Worm (Caenorhabditis elegans): Measurements from ENCODE around the gene kin-20.
A peak's percentile ranks its signal among the peaks of the same experiment; 100 is the strongest.

Gene kin-20

DNA sequence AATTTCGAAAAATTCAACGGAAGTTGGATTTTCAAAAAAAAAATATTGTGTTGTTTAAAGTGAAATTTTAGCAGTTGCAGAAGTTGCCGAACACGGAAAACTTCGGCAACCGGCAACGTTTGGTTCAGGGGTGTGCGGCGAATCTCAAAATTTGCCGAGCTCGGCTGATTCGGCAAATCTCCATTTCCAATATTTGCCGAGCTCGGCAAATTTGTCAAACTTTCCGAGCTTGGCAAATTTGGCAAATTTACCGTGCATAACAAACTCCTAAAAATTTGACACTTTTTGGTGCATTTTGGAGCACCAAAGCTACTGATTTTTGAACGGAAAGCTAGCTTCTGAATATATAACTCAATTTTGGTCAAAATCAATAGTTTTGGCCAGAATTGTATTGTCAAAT, 43.7 kb upstream of the kin-20 start:
- TF ChIP-seq lin-39 (tag; optimal IDR thresholded peaks at IDR 0.05) (no peak), nhr-76 (tag; optimal IDR thresholded peaks at IDR 0.05) (no peak), nhr-12 (tag; optimal IDR thresholded peaks at IDR 0.05) (no peak), egl-5 (tag; optimal IDR thresholded peaks at IDR 0.05) (no peak), ceh-28 (tag; optimal IDR thresholded peaks at IDR 0.05) (no peak), pha-4 (tag; optimal IDR thresholded peaks at IDR 0.05) (no peak), eor-1 (tag; optimal IDR thresholded peaks at IDR 0.05) (no peak), R02D3.7 (tag; optimal IDR thresholded peaks at IDR 0.05) (no peak), hmg-11 (tag; optimal IDR thresholded peaks at IDR 0.05) (no peak), elt-3 (tag; optimal IDR thresholded peaks at IDR 0.05) (no peak), zag-1 (tag; optimal IDR thresholded peaks at IDR 0.05) (no peak), ceh-16 (tag; optimal IDR thresholded peaks at IDR 0.05) (no peak), egl-27 (tag; optimal IDR thresholded peaks at IDR 0.05) (no peak), nhr-43 (tag; optimal IDR thresholded peaks at IDR 0.05; ENCODE audit: poor library complexity, severe bottlenecking) (no peak), lsy-12 (tag; optimal IDR thresholded peaks at IDR 0.05) (no peak), snpc-4 (tag; optimal IDR thresholded peaks at IDR 0.05) (no peak), elt-1 (tag; optimal IDR thresholded peaks at IDR 0.05) (no peak), aly-2 (tag; optimal IDR thresholded peaks at IDR 0.05) (no peak), jun-1 (tag; optimal IDR thresholded peaks at IDR 0.05) (no peak), nhr-11 (tag; optimal IDR thresholded peaks at IDR 0.05) (no peak)

DNA sequence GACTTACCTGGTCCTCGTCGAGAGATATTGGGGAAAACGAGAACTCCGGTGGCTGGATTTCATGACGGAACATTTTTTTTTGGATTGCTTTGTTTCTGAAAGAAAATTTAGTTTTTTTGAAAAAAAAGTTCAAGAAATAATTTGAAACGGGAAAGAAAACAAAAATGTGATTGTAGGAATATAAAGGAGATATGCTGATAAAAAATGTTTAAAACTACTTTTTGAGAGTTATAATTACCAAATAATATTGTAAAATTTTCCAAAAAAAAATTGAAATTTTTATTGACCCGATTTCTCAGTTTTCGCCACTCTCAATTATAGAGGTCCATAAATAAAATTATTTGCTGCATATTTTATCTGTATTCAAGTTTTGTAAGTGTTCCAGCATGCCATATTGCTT, 39.6 kb upstream of the kin-20 start, which contains the start of gene glb-28:
glb-28 (minus strand) TSS at position 101 of the 400 bp plus-strand sequence.
- TF ChIP-seq unc-39 (tag; optimal IDR thresholded peaks at IDR 0.05) (no peak), elt-2 (tag; optimal IDR thresholded peaks at IDR 0.05) (no peak), ztf-11 (tag; optimal IDR thresholded peaks at IDR 0.05) (no peak), egl-5 (tag; optimal IDR thresholded peaks at IDR 0.05) (no peak), unc-62 (GFP tag; optimal IDR thresholded peaks at IDR 0.05) (no peak), mdl-1 (tag; optimal IDR thresholded peaks at IDR 0.05) (no peak), hmg-11 (tag; optimal IDR thresholded peaks at IDR 0.05) (no peak), tbx-2 (tag; optimal IDR thresholded peaks at IDR 0.05) (no peak), elt-1 (tag; optimal IDR thresholded peaks at IDR 0.05) (no peak), fkh-10 (GFP tag; optimal IDR thresholded peaks at IDR 0.05) (no peak), mml-1 (tag; optimal IDR thresholded peaks at IDR 0.05) (no peak), nhr-76 (tag; optimal IDR thresholded peaks at IDR 0.05) (no peak), eor-1 (tag; optimal IDR thresholded peaks at IDR 0.05) (no peak), zag-1 (tag; optimal IDR thresholded peaks at IDR 0.05) (no peak), lin-39 (tag; optimal IDR thresholded peaks at IDR 0.05) (no peak), nhr-43 (tag; optimal IDR thresholded peaks at IDR 0.05; ENCODE audit: poor library complexity, severe bottlenecking) (no peak)

DNA sequence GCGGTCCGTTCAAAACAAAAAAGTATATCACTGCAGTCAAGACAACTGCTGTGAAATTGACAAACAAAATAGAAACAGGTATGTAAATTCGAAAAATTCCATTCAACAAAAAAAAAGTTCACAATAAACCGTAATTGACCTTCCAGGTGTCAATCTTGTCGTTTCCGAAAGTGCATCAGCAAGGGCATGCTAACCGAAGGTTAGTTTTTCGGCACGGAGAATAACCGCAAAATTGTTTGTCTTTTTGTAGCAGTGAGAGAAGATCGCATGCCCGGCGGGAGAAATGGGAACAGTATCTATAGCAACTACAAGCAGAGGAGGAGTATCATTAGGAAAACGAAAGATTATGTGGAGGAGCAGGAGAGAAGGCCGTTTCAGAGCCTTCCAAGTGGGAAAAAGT, 35.1 kb upstream of the kin-20 start:
- TF ChIP-seq nhr-25 (tag; optimal IDR thresholded peaks at IDR 0.05) (peak; percentile 87), nhr-237 (tag; optimal IDR thresholded peaks at IDR 0.05) (no peak)

DNA sequence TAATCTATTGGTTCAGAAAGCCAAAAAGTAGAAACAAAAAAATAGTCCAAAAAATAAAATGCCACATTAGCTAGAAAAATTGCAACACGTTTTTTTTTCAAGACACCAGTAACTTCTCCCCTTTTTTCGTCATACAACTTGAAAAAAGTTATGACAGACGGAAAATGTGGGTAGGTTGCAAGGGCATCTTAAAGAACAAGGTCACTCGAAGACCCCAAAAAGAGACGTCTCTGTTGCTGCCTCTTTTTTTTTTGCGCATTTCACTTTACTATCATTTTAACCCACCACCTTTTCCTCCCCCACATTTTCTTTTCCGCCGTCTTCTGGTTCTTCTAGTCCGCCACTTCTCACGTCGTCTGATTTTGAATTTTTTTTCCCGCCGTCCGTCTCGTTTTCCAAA, 34.5 kb upstream of the kin-20 start:
- TF ChIP-seq ceh-28 (tag; optimal IDR thresholded peaks at IDR 0.05) (no peak), pha-4 (tag; optimal IDR thresholded peaks at IDR 0.05) (no peak), lsy-12 (tag; optimal IDR thresholded peaks at IDR 0.05) (peak; percentile 23), nhr-43 (tag; optimal IDR thresholded peaks at IDR 0.05; ENCODE audit: poor library complexity, severe bottlenecking) (peak; percentile 23), hmg-11 (tag; optimal IDR thresholded peaks at IDR 0.05) (no peak), ceh-82 (tag; optimal IDR thresholded peaks at IDR 0.05) (no peak), nhr-23 (tag; optimal IDR thresholded peaks at IDR 0.05) (peak; percentile 11), nhr-25 (tag; optimal IDR thresholded peaks at IDR 0.05) (peak; percentile 58), fkh-10 (GFP tag; optimal IDR thresholded peaks at IDR 0.05) (no peak)

DNA sequence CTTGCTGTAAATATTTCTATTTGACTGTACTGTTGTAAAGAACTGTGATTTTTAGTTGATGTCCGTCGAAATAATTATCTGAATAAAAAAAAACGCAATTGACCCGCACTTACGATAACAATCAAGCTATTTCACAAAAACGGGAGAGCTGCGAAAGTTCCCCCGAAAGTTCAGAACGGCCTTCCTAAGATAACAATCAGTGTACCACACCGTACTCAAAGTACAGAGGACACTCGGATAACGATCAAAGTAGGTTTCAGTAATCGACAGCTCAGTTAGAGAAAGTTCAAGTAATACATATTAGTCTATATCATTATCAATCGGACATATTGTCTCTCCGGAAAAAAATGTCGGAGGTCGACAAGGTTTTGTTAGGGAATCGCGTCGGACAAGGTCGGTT, 33.4 kb upstream of the kin-20 start:
- TF ChIP-seq nhr-237 (tag; optimal IDR thresholded peaks at IDR 0.05) (no peak), elt-2 (tag; optimal IDR thresholded peaks at IDR 0.05) (no peak), ceh-28 (tag; optimal IDR thresholded peaks at IDR 0.05) (no peak), nhr-43 (tag; optimal IDR thresholded peaks at IDR 0.05; ENCODE audit: poor library complexity, severe bottlenecking) (no peak), pha-4 (tag; optimal IDR thresholded peaks at IDR 0.05) (no peak), fkh-2 (tag; optimal IDR thresholded peaks at IDR 0.05) (no peak), ceh-9 (tag; optimal IDR thresholded peaks at IDR 0.05) (no peak), nhr-11 (tag; optimal IDR thresholded peaks at IDR 0.05) (no peak), fkh-10 (GFP tag; optimal IDR thresholded peaks at IDR 0.05) (no peak), ztf-4 (tag; optimal IDR thresholded peaks at IDR 0.05) (no peak), nhr-23 (tag; optimal IDR thresholded peaks at IDR 0.05) (peak; percentile 34), elt-1 (tag; optimal IDR thresholded peaks at IDR 0.05) (peak; percentile 89), eor-1 (tag; optimal IDR thresholded peaks at IDR 0.05) (no peak), unc-62 (GFP tag; optimal IDR thresholded peaks at IDR 0.05) (no peak), aly-2 (tag; optimal IDR thresholded peaks at IDR 0.05) (no peak), R02D3.7 (tag; optimal IDR thresholded peaks at IDR 0.05) (no peak), ceh-82 (tag; optimal IDR thresholded peaks at IDR 0.05) (no peak), elt-3 (tag; optimal IDR thresholded peaks at IDR 0.05) (no peak), ceh-16 (tag; optimal IDR thresholded peaks at IDR 0.05) (no peak), nhr-25 (tag; optimal IDR thresholded peaks at IDR 0.05) (peak; percentile 44), lsy-12 (tag; optimal IDR thresholded peaks at IDR 0.05) (peak; percentile 28), lin-39 (tag; optimal IDR thresholded peaks at IDR 0.05) (no peak), nfya-1 (tag; optimal IDR thresholded peaks at IDR 0.05; ENCODE audit: insufficient read depth) (no peak), skn-1 (tag; optimal IDR thresholded peaks at IDR 0.05) (no peak)
